Worm (Caenorhabditis elegans): Measurements from ENCODE around the gene ZK180.8.
A peak's percentile ranks its signal among the peaks of the same experiment; 100 is the strongest.

ZK180.8 gene

ce11 chrIV:4519714-4520113 is 8.2 kb upstream of the ZK180.8 start:
- no peak for TF ChIP-seq fkh-2 (tag; optimal IDR thresholded peaks at IDR 0.05)
- TF ChIP-seq ama-1 (optimal IDR thresholded peaks at IDR 0.05), result peak; percentile 32
- peak; percentile 68 for TF ChIP-seq nhr-25 (tag; optimal IDR thresholded peaks at IDR 0.05)
- TF ChIP-seq nhr-11 (tag; optimal IDR thresholded peaks at IDR 0.05), result no peak

- TF ChIP-seq elt-3 (tag; optimal IDR thresholded peaks at IDR 0.05) (peak in 1 of 3 experiments; percentile 72), nhr-25 (tag; optimal IDR thresholded peaks at IDR 0.05) (peak; percentile 39), nhr-77 (tag; optimal IDR thresholded peaks at IDR 0.05) (no peak), mml-1 (tag; optimal IDR thresholded peaks at IDR 0.05) (no peak), nhr-43 (tag; optimal IDR thresholded peaks at IDR 0.05; ENCODE audit: poor library complexity, severe bottlenecking) (peak; percentile 37), skn-1 (tag; optimal IDR thresholded peaks at IDR 0.05) (no peak)
Measured at ce11 chrIV:4518111-4518510, 6.6 kb upstream of the ZK180.8 start.

ce11 chrIV:4517066-4517465 is 5.5 kb upstream of the ZK180.8 start, which contains the start of gene ZK180.5:
Gene ZK180.5, minus strand, starts transcription at chrIV:4517166.
- TF ChIP-seq eor-1 (tag; optimal IDR thresholded peaks at IDR 0.05) (no peak), nhr-25 (tag; optimal IDR thresholded peaks at IDR 0.05) (peak; percentile 28), nhr-43 (tag; optimal IDR thresholded peaks at IDR 0.05; ENCODE audit: poor library complexity, severe bottlenecking) (peak; percentile 42), lin-15B (tag; optimal IDR thresholded peaks at IDR 0.05) (no peak)

- TF ChIP-seq tbx-2 (tag; optimal IDR thresholded peaks at IDR 0.05) (no peak), nhr-43 (tag; optimal IDR thresholded peaks at IDR 0.05; ENCODE audit: poor library complexity, severe bottlenecking) (no peak), daf-12 (tag; optimal IDR thresholded peaks at IDR 0.05) (no peak), lsy-12 (tag; optimal IDR thresholded peaks at IDR 0.05) (no peak), jun-1 (tag; optimal IDR thresholded peaks at IDR 0.05) (no peak), elt-2 (tag; optimal IDR thresholded peaks at IDR 0.05) (no peak), sea-2 (GFP tag; optimal IDR thresholded peaks at IDR 0.05) (no peak), nfya-1 (tag; optimal IDR thresholded peaks at IDR 0.05; ENCODE audit: insufficient read depth) (no peak), ama-1 (optimal IDR thresholded peaks at IDR 0.05) (no peak), egl-27 (tag; optimal IDR thresholded peaks at IDR 0.05) (no peak), zag-1 (tag; optimal IDR thresholded peaks at IDR 0.05) (no peak)
Measured at ce11 chrIV:4516478-4516877, 5.0 kb upstream of the ZK180.8 start.

- TF ChIP-seq ama-1 (optimal IDR thresholded peaks at IDR 0.05) (no peak), ceh-28 (tag; optimal IDR thresholded peaks at IDR 0.05) (peak; percentile 55), zag-1 (tag; optimal IDR thresholded peaks at IDR 0.05) (no peak), nhr-67 (tag; optimal IDR thresholded peaks at IDR 0.05) (no peak), tbx-2 (tag; optimal IDR thresholded peaks at IDR 0.05) (peak; percentile 77), ZK546.5 (tag; optimal IDR thresholded peaks at IDR 0.05) (no peak), sea-2 (GFP tag; optimal IDR thresholded peaks at IDR 0.05) (no peak), jun-1 (tag; optimal IDR thresholded peaks at IDR 0.05) (peak; percentile 56), fkh-10 (GFP tag; optimal IDR thresholded peaks at IDR 0.05) (peak; percentile 31), ceh-9 (tag; optimal IDR thresholded peaks at IDR 0.05) (no peak), unc-39 (tag; optimal IDR thresholded peaks at IDR 0.05) (no peak), nhr-12 (tag; optimal IDR thresholded peaks at IDR 0.05) (no peak), fkh-2 (tag; optimal IDR thresholded peaks at IDR 0.05) (no peak), egl-27 (tag; optimal IDR thresholded peaks at IDR 0.05) (no peak), unc-62 (GFP tag; optimal IDR thresholded peaks at IDR 0.05) (no peak), nhr-237 (tag; optimal IDR thresholded peaks at IDR 0.05) (no peak), nhr-76 (tag; optimal IDR thresholded peaks at IDR 0.05) (no peak), daf-12 (tag; optimal IDR thresholded peaks at IDR 0.05) (no peak), ceh-82 (tag; optimal IDR thresholded peaks at IDR 0.05) (peak; percentile 62), elt-3 (tag; optimal IDR thresholded peaks at IDR 0.05) (no peak), eor-1 (tag; optimal IDR thresholded peaks at IDR 0.05) (no peak), pqm-1 (tag; optimal IDR thresholded peaks at IDR 0.05) (peak; percentile 57), elt-2 (tag; optimal IDR thresholded peaks at IDR 0.05) (peak; percentile 60), lsy-12 (tag; optimal IDR thresholded peaks at IDR 0.05) (peak; percentile 83), snpc-4 (tag; optimal IDR thresholded peaks at IDR 0.05) (peak; percentile 66), mdl-1 (tag; optimal IDR thresholded peaks at IDR 0.05) (peak; percentile 65), nhr-25 (tag; optimal IDR thresholded peaks at IDR 0.05) (peak; percentile 55), elt-1 (tag; optimal IDR thresholded peaks at IDR 0.05) (no peak), skn-1 (tag; optimal IDR thresholded peaks at IDR 0.05) (peak; percentile 49), pha-4 (tag; optimal IDR thresholded peaks at IDR 0.05) (peak; percentile 48), ztf-11 (tag; optimal IDR thresholded peaks at IDR 0.05) (no peak), nhr-11 (tag; optimal IDR thresholded peaks at IDR 0.05) (peak; percentile 64), R02D3.7 (tag; optimal IDR thresholded peaks at IDR 0.05) (peak; percentile 40), egl-5 (tag; optimal IDR thresholded peaks at IDR 0.05) (peak; percentile 39), lin-15B (tag; optimal IDR thresholded peaks at IDR 0.05) (peak; percentile 82), nhr-43 (tag; optimal IDR thresholded peaks at IDR 0.05; ENCODE audit: poor library complexity, severe bottlenecking) (peak; percentile 69), nhr-77 (tag; optimal IDR thresholded peaks at IDR 0.05) (peak; percentile 16), lin-39 (tag; optimal IDR thresholded peaks at IDR 0.05) (peak; percentile 45), ceh-16 (tag; optimal IDR thresholded peaks at IDR 0.05) (no peak)
Measured at ce11 chrIV:4513269-4513819, 1.8 kb upstream of the ZK180.8 start, which contains the start of gene sar-1. Gene sar-1, minus strand, starts transcription at chrIV:4513319.
